Fruit fly (Drosophila melanogaster): Measurements from ENCODE around the gene CG13970.

Gene CG13970

dm6 chr2L:20093794-20094193, 10.2 kb downstream of the CG13970 start, which contains the start of the genes Taf13 and nesd (continued):
- TF ChIP-seq sqz (GFP tag; optimal IDR thresholded peaks at IDR 0.05) (no peak), Bdp1 (GFP tag; optimal IDR thresholded peaks at IDR 0.05) (peak; percentile 1), CkIIα-i1 (GFP tag; IDR thresholded peaks at IDR 0.05) (no peak), Dad (GFP tag; optimal IDR thresholded peaks at IDR 0.05) (no peak), CG7786 (GFP tag; optimal IDR thresholded peaks at IDR 0.05) (no peak), klu (GFP tag; IDR thresholded peaks at IDR 0.05) (no peak), CG18476 (GFP tag; optimal IDR thresholded peaks at IDR 0.05) (no peak), ems (GFP tag; optimal IDR thresholded peaks at IDR 0.05) (peak; percentile 10), bbx (GFP tag; IDR thresholded peaks at IDR 0.05; ENCODE audit: partially characterized antibody) (peak; percentile 48), CG12942 (GFP tag; optimal IDR thresholded peaks at IDR 0.05) (no peak), danr (GFP tag; IDR thresholded peaks at IDR 0.05) (no peak), CG2678 (tag; optimal IDR thresholded peaks at IDR 0.05) (peak; percentile 43), CG17612 (GFP tag; IDR thresholded peaks at IDR 0.05) (no peak), knrl (GFP tag; IDR thresholded peaks at IDR 0.05; ENCODE audit: partially characterized antibody) (peak; percentile 75), Tbp (GFP tag; optimal IDR thresholded peaks at IDR 0.05) (no peak), dmrt11E (tag; optimal IDR thresholded peaks at IDR 0.05) (peak; percentile 46), CG8924 (tag; optimal IDR thresholded peaks at IDR 0.05) (peak; percentile 19), CG17359 (tag; optimal IDR thresholded peaks at IDR 0.05) (no peak), tap (tag; optimal IDR thresholded peaks at IDR 0.05) (no peak), CG31365 (tag; optimal IDR thresholded peaks at IDR 0.05) (no peak), emc (GFP tag; optimal IDR thresholded peaks at IDR 0.05) (no peak), Antp (GFP tag; optimal IDR thresholded peaks at IDR 0.05) (no peak), CG12744 (GFP tag; optimal IDR thresholded peaks at IDR 0.05) (no peak), MBD-R2 (GFP tag; IDR thresholded peaks at IDR 0.05) (peak; percentile 77), wdn (GFP tag; IDR thresholded peaks at IDR 0.05) (no peak), Fer1 (GFP tag; optimal IDR thresholded peaks at IDR 0.05) (peak; percentile 44), BEAF-32 (GFP tag; optimal IDR thresholded peaks at IDR 0.05) (peak; percentile 85), CG1832 (GFP tag; optimal IDR thresholded peaks at IDR 0.05) (no peak), chinmo (GFP tag; IDR thresholded peaks at IDR 0.05; ENCODE audit: partially characterized antibody) (0 out of 4 replicates have a peak, but pooled peaks have one; percentile 35), Neu2 (GFP tag; optimal IDR thresholded peaks at IDR 0.05; ENCODE audit: borderline replicate concordance) (no peak), unpg (GFP tag; optimal IDR thresholded peaks at IDR 0.05) (peak; percentile 26), da (GFP tag; optimal IDR thresholded peaks at IDR 0.05) (no peak), CG2120 (GFP tag; optimal IDR thresholded peaks at IDR 0.05) (peak; percentile 68), MTF-1 (GFP tag; optimal IDR thresholded peaks at IDR 0.05; ENCODE audit: borderline replicate concordance) (no peak), dimm (GFP tag; IDR thresholded peaks at IDR 0.05) (no peak), Nf-YB (GFP tag; optimal IDR thresholded peaks at IDR 0.05) (no peak), oc (tag; optimal IDR thresholded peaks at IDR 0.05) (no peak), amos (GFP tag; IDR thresholded peaks at IDR 0.05; ENCODE audit: partially characterized antibody) (peak; percentile 56), gsb (GFP tag; IDR thresholded peaks at IDR 0.05) (no peak), CG14014 (GFP tag; IDR thresholded peaks at IDR 0.05) (no peak), croc (GFP tag; conservative IDR thresholded peaks at IDR 0.05) (no peak), CG6689 (GFP tag; IDR thresholded peaks at IDR 0.05) (peak; percentile 56), CG14860 (GFP tag; IDR thresholded peaks at IDR 0.05; ENCODE audit: partially characterized antibody) (peak; percentile 82), CG12299 (tag; optimal IDR thresholded peaks at IDR 0.05) (no peak), zf30C (GFP tag; optimal IDR thresholded peaks at IDR 0.05) (no peak), chif (GFP tag; optimal IDR thresholded peaks at IDR 0.05) (peak in 1 of 2 experiments; percentile 26), Eip74EF (GFP tag; optimal IDR thresholded peaks at IDR 0.05) (no peak), Six4 (GFP tag; optimal IDR thresholded peaks at IDR 0.05) (no peak), nau (GFP tag; optimal IDR thresholded peaks at IDR 0.05) (no peak), shn (GFP tag; optimal IDR thresholded peaks at IDR 0.05) (no peak), CG13287 (GFP tag; IDR thresholded peaks at IDR 0.05; ENCODE audit: partially characterized antibody) (peak; percentile 82)

All from whole organism, embryonic.